In genomic region chrV:14855626-14856025, ce11 we compare ENCODE assay signal across 2 worm cellular contexts.
TF ChIP-seq lines count a peak whose summit lies in the region.

No protein-coding gene starts in this region.

TF ChIP-seq in whole organism, L1 larva, 84 proteins besides CTCF, POLR2A, EP300 and RAD21 (continued from another document):
- no peak for TF ChIP-seq isw-1 (GFP tag; IDR thresholded peaks at IDR 0.05; lab: Robert Waterston, UW)
- TF ChIP-seq snu-23 (GFP tag; optimal IDR thresholded peaks at IDR 0.05; lab: Kevin White, UChicago): peak; percentile 55
- TF ChIP-seq lin-13 (GFP tag; optimal IDR thresholded peaks at IDR 0.05; lab: Kevin White, UChicago): no peak
- peak; percentile 41 for TF ChIP-seq nhr-20 (tag; optimal IDR thresholded peaks at IDR 0.05; lab: Kevin White, UChicago)
- TF ChIP-seq C16A3.4 (tag; optimal IDR thresholded peaks at IDR 0.05; lab: Kevin White, UChicago): peak; percentile 50
- peak in 1 of 3 experiments; percentile 4 for TF ChIP-seq dpl-1 (GFP tag; optimal IDR thresholded peaks at IDR 0.05; lab: Kevin White, UChicago)
- TF ChIP-seq swsn-7 (tag; optimal IDR thresholded peaks at IDR 0.05; lab: Kevin White, UChicago): peak; percentile 6

TF ChIP-seq in whole organism, young adult, 124 proteins besides CTCF, POLR2A, EP300 and RAD21 (continued from another document):
- TF ChIP-seq rpc-1 (optimal IDR thresholded peaks at IDR 0.05; lab: Kevin White, UChicago): peak; percentile 72
- TF ChIP-seq rpc-1 (tag; optimal IDR thresholded peaks at IDR 0.05; lab: Kevin White, UChicago): peak; percentile 75
- no peak for TF ChIP-seq xnd-1 (tag; optimal IDR thresholded peaks at IDR 0.05; lab: Kevin White, UChicago)
- TF ChIP-seq Y67H2A.10 (GFP tag; conservative IDR thresholded peaks at IDR 0.05; lab: Robert Waterston, UW): no peak
- TF ChIP-seq nhr-80 (tag; optimal IDR thresholded peaks at IDR 0.05; lab: Kevin White, UChicago): no peak
- TF ChIP-seq ztf-6 (GFP tag; IDR thresholded peaks at IDR 0.05; lab: Robert Waterston, UW): no peak
- no peak for TF ChIP-seq hlh-26 (GFP tag; conservative IDR thresholded peaks at IDR 0.05; lab: Robert Waterston, UW)
- TF ChIP-seq tbx-9 (tag; optimal IDR thresholded peaks at IDR 0.05; lab: Kevin White, UChicago; ENCODE audit: borderline replicate concordance): no peak
- no peak for TF ChIP-seq hmg-20 (GFP tag; IDR thresholded peaks at IDR 0.05; lab: Robert Waterston, UW)
- TF ChIP-seq K12H6.12 (tag; optimal IDR thresholded peaks at IDR 0.05; lab: Kevin White, UChicago): no peak
- no peak for TF ChIP-seq hrde-1 (tag; optimal IDR thresholded peaks at IDR 0.05; lab: Kevin White, UChicago; ENCODE audit: borderline replicate concordance)
- no peak for TF ChIP-seq F49E8.2 (tag; optimal IDR thresholded peaks at IDR 0.05; lab: Kevin White, UChicago; ENCODE audit: insufficient read depth)
- no peak for TF ChIP-seq lsl-1 (GFP tag; optimal IDR thresholded peaks at IDR 0.05; lab: Kevin White, UChicago)
- TF ChIP-seq egl-18 (GFP tag; IDR thresholded peaks at IDR 0.05; lab: Robert Waterston, UW): no peak
- no peak for TF ChIP-seq sdz-38 (tag; optimal IDR thresholded peaks at IDR 0.05; lab: Kevin White, UChicago)
- peak; percentile 23 for TF ChIP-seq mes-4 (tag; optimal IDR thresholded peaks at IDR 0.05; lab: Kevin White, UChicago)
- TF ChIP-seq attf-6 (GFP tag; IDR thresholded peaks at IDR 0.05; lab: Robert Waterston, UW): no peak
- TF ChIP-seq pha-4 (tag; optimal IDR thresholded peaks at IDR 0.05; lab: Kevin White, UChicago): no peak
- TF ChIP-seq athp-1 (tag; optimal IDR thresholded peaks at IDR 0.05; lab: Kevin White, UChicago): peak; percentile 9
- peak; percentile 92 for TF ChIP-seq tbp1 (GFP tag; optimal IDR thresholded peaks at IDR 0.05; lab: Kevin White, UChicago)
- peak; percentile 88 for TF ChIP-seq snpc-1.1 (tag; optimal IDR thresholded peaks at IDR 0.05; lab: Kevin White, UChicago; ENCODE audit: insufficient read depth)
- no peak for TF ChIP-seq cebp-2 (GFP tag; IDR thresholded peaks at IDR 0.05; lab: Robert Waterston, UW)
- no peak for TF ChIP-seq ceh-91 (GFP tag; IDR thresholded peaks at IDR 0.05; lab: Robert Waterston, UW)
- TF ChIP-seq dpl-1 (GFP tag; optimal IDR thresholded peaks at IDR 0.05; lab: Kevin White, UChicago): no peak
- no peak; the same call in 1 of the 2 replicates for TF ChIP-seq pbrm-1 (GFP tag; IDR thresholded peaks at IDR 0.05; lab: Robert Waterston, UW)
- no peak for TF ChIP-seq bed-1 (GFP tag; IDR thresholded peaks at IDR 0.05; lab: Robert Waterston, UW)
- 0 out of 2 replicates have a peak, but pooled peaks have one; percentile 33 for TF ChIP-seq Y95B8A.8 (GFP tag; IDR thresholded peaks at IDR 0.05; lab: Robert Waterston, UW)
- TF ChIP-seq die-1 (tag; optimal IDR thresholded peaks at IDR 0.05; lab: Kevin White, UChicago): peak; percentile 73
- 0 out of 2 replicates have a peak, but pooled peaks have one; percentile 78 for TF ChIP-seq madf-3 (GFP tag; IDR thresholded peaks at IDR 0.05; lab: Robert Waterston, UW)
- no peak for TF ChIP-seq lin-54 (GFP tag; optimal IDR thresholded peaks at IDR 0.05; lab: Kevin White, UChicago)
- no peak for TF ChIP-seq egl-44 (GFP tag; IDR thresholded peaks at IDR 0.05; lab: Robert Waterston, UW)
- TF ChIP-seq madf-8 (GFP tag; conservative IDR thresholded peaks at IDR 0.05; lab: Robert Waterston, UW): no peak
- TF ChIP-seq him-1 (tag; optimal IDR thresholded peaks at IDR 0.05; lab: Kevin White, UChicago): peak; percentile 69
- no peak for TF ChIP-seq ceh-40 (GFP tag; IDR thresholded peaks at IDR 0.05; lab: Robert Waterston, UW)
- TF ChIP-seq ZK185.1 (tag; optimal IDR thresholded peaks at IDR 0.05; lab: Kevin White, UChicago; ENCODE audit: poor library complexity, severe bottlenecking): peak; percentile 49
- TF ChIP-seq dpff-1 (tag; optimal IDR thresholded peaks at IDR 0.05; lab: Kevin White, UChicago): no peak
- no peak for TF ChIP-seq ztf-22 (GFP tag; optimal IDR thresholded peaks at IDR 0.05; lab: Kevin White, UChicago)
- no peak for TF ChIP-seq ztf-28 (GFP tag; IDR thresholded peaks at IDR 0.05; lab: Robert Waterston, UW)
- TF ChIP-seq mxl-1 (tag; optimal IDR thresholded peaks at IDR 0.05; lab: Kevin White, UChicago): no peak
- TF ChIP-seq ceh-79 (tag; optimal IDR thresholded peaks at IDR 0.05; lab: Kevin White, UChicago): no peak
- TF ChIP-seq B0336.3 (GFP tag; IDR thresholded peaks at IDR 0.05; lab: Robert Waterston, UW): no peak
- TF ChIP-seq attf-5 (GFP tag; optimal IDR thresholded peaks at IDR 0.05; lab: Kevin White, UChicago): no peak
- peak; percentile 1 for TF ChIP-seq zim-3 (tag; optimal IDR thresholded peaks at IDR 0.05; lab: Kevin White, UChicago)
- no peak for TF ChIP-seq F10E7.11 (tag; optimal IDR thresholded peaks at IDR 0.05; lab: Kevin White, UChicago)
- TF ChIP-seq madf-6 (GFP tag; IDR thresholded peaks at IDR 0.05; lab: Robert Waterston, UW): no peak; the same call in 1 of the 2 replicates
- no peak for TF ChIP-seq B0035.1 (tag; optimal IDR thresholded peaks at IDR 0.05; lab: Kevin White, UChicago)
- TF ChIP-seq F57C9.4 (tag; optimal IDR thresholded peaks at IDR 0.05; lab: Kevin White, UChicago): no peak
- no peak for TF ChIP-seq nfya-2 (GFP tag; IDR thresholded peaks at IDR 0.05; lab: Robert Waterston, UW)
- no peak for TF ChIP-seq lin-40 (tag; optimal IDR thresholded peaks at IDR 0.05; lab: Kevin White, UChicago)
- TF ChIP-seq aptf-2 (GFP tag; conservative IDR thresholded peaks at IDR 0.05; lab: Robert Waterston, UW): no peak
- no peak for TF ChIP-seq T26A5.8 (tag; optimal IDR thresholded peaks at IDR 0.05; lab: Kevin White, UChicago)
- TF ChIP-seq egrh-3 (GFP tag; IDR thresholded peaks at IDR 0.05; lab: Robert Waterston, UW): no peak; the same call in 1 of the 2 replicates
- TF ChIP-seq Y79H2A.3 (GFP tag; conservative IDR thresholded peaks at IDR 0.05; lab: Robert Waterston, UW): no peak
- TF ChIP-seq lin-35 (GFP tag; optimal IDR thresholded peaks at IDR 0.05; lab: Kevin White, UChicago): no peak
- peak; percentile 44 for TF ChIP-seq nhr-27 (tag; optimal IDR thresholded peaks at IDR 0.05; lab: Kevin White, UChicago)
- TF ChIP-seq snpc-1.3 (tag; optimal IDR thresholded peaks at IDR 0.05; lab: Kevin White, UChicago; ENCODE audit: insufficient read depth): peak; percentile 39
- TF ChIP-seq mel-28 (tag; optimal IDR thresholded peaks at IDR 0.05; lab: Kevin White, UChicago; ENCODE audit: borderline replicate concordance): no peak
- TF ChIP-seq C06A6.2 (GFP tag; conservative IDR thresholded peaks at IDR 0.05; lab: Robert Waterston, UW): no peak
- TF ChIP-seq madf-10 (tag; optimal IDR thresholded peaks at IDR 0.05; lab: Kevin White, UChicago): no peak
- no peak for TF ChIP-seq ztf-3 (GFP tag; optimal IDR thresholded peaks at IDR 0.05; lab: Kevin White, UChicago)
- TF ChIP-seq lsy-27 (tag; optimal IDR thresholded peaks at IDR 0.05; lab: Kevin White, UChicago; ENCODE audit: borderline replicate concordance, insufficient read depth): no peak
- TF ChIP-seq lag-1 (GFP tag; IDR thresholded peaks at IDR 0.05; lab: Robert Waterston, UW): no peak
- TF ChIP-seq ccch-3 (GFP tag; optimal IDR thresholded peaks at IDR 0.05; lab: Kevin White, UChicago): no peak
- no peak for TF ChIP-seq ztf-26 (tag; optimal IDR thresholded peaks at IDR 0.05; lab: Kevin White, UChicago)
- no peak for TF ChIP-seq hsf-1 (GFP tag; IDR thresholded peaks at IDR 0.05; lab: Robert Waterston, UW)
- no peak for TF ChIP-seq F57A8.1 (GFP tag; optimal IDR thresholded peaks at IDR 0.05; lab: Kevin White, UChicago)
- TF ChIP-seq gei-17 (GFP tag; optimal IDR thresholded peaks at IDR 0.05; lab: Kevin White, UChicago): no peak
- TF ChIP-seq bed-2 (GFP tag; IDR thresholded peaks at IDR 0.05; lab: Robert Waterston, UW): no peak
- 0 out of 2 replicates have a peak, but pooled peaks have one; percentile 46 for TF ChIP-seq F39B2.1 (GFP tag; IDR thresholded peaks at IDR 0.05; lab: Robert Waterston, UW)
- TF ChIP-seq tlf-1 (GFP tag; optimal IDR thresholded peaks at IDR 0.05; lab: Kevin White, UChicago): no peak
- TF ChIP-seq akir-1 (GFP tag; optimal IDR thresholded peaks at IDR 0.05; lab: Kevin White, UChicago): no peak
- TF ChIP-seq snpc-4 (GFP tag; optimal IDR thresholded peaks at IDR 0.05; lab: Kevin White, UChicago): no peak
- peak; percentile 76 to 89 (median 82) for TF ChIP-seq snpc-4 (tag; optimal IDR thresholded peaks at IDR 0.05; lab: Kevin White, UChicago)
- TF ChIP-seq C17E4.6 (GFP tag; IDR thresholded peaks at IDR 0.05; lab: Robert Waterston, UW): no peak
- peak; percentile 79 for TF ChIP-seq snpc-3.4 (tag; optimal IDR thresholded peaks at IDR 0.05; lab: Kevin White, UChicago)
